Worm (Caenorhabditis elegans): ENCODE measurements around the gene C01G12.3.

ce11 chrII:14604261-14604660, 22.2 kb upstream of the C01G12.3 start:
- TF ChIP-seq jun-1 (tag; optimal IDR thresholded peaks at IDR 0.05) (no peak), hlh-30 (tag; optimal IDR thresholded peaks at IDR 0.05; ENCODE audit: insufficient read depth) (no peak), lin-1 (GFP tag; IDR thresholded peaks at IDR 0.05) (no peak), aly-2 (tag; optimal IDR thresholded peaks at IDR 0.05) (no peak), unc-62 (GFP tag; optimal IDR thresholded peaks at IDR 0.05 in 1 of 2) (no peak), unc-62 (tag; optimal IDR thresholded peaks at IDR 0.05) (no peak), ama-1 (optimal IDR thresholded peaks at IDR 0.05) (peak; percentile 59)
